Worm (Caenorhabditis elegans): ENCODE data around the gene txt-5.

DNA sequence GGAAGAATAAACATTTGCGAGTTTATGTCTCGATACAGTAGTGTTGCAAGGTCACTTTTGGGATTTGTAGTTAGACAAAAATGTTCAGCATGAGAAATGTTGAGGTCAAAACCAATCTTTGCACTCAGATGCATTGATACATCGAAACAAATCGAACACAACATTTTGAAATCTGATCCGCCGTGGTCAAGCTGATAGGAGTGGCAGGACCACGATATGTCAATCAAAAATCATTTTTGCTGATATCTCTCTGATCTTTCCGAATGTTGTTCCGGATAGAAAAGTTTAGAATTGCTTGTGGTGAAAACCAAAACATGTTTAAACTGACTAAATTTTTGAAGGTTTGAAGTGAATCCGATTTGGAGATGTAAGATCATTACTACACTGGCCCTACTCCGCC is 11.1 kb downstream of the txt-5 start:
- no peak for TF ChIP-seq him-1 (tag; optimal IDR thresholded peaks at IDR 0.05)
- no peak for TF ChIP-seq dao-5 (tag; optimal IDR thresholded peaks at IDR 0.05)

Data from whole organism, L4/young adult.